Worm (Caenorhabditis elegans): Measurements from ENCODE around the gene slc-36.5.

slc-36.5 gene

DNA sequence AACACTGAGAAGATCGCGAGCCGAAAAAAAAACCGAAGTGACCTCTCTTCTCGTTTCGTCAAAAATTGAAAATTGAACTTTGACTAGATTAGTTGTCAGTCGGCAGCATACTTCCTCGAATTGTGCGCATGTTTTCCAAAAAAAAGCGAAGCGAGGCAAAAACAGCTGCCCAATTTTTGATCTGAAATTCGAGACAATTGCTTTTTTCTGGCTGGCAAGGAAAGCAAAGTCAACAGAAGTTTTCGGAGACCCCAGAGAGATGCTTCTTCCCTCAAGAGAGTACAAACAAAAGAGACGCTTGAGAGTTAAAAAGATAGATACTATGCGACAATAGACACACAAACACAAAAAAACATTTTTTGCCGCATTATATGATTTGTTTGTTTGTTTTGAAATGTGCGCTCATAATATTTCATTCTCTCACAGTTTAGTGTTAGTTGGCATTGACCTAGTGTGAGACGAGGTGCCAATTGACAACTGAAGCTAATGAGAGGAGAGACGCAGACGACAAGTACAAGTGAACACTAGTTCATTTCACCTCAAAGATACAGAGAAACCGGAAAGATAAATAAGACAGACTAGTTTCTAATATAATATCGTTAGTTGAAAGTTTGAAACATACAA is 40.8 kb downstream of the slc-36.5 start:
- no peak for TF ChIP-seq nhr-42 (GFP tag; IDR thresholded peaks at IDR 0.05)
- TF ChIP-seq ceh-44 (GFP tag; IDR thresholded peaks at IDR 0.05) = no peak
- no peak for TF ChIP-seq tag-97 (GFP tag; IDR thresholded peaks at IDR 0.05)
- peak in 1 of 2 experiments; percentile 19 for TF ChIP-seq lsy-2 (tag; optimal IDR thresholded peaks at IDR 0.05)
- no peak for TF ChIP-seq daf-12 (tag; optimal IDR thresholded peaks at IDR 0.05)
- no peak for TF ChIP-seq gei-8 (GFP tag; optimal IDR thresholded peaks at IDR 0.05)
- TF ChIP-seq nhr-28 (tag; optimal IDR thresholded peaks at IDR 0.05) = peak; percentile 35
- no peak for TF ChIP-seq saeg-2 (GFP tag; IDR thresholded peaks at IDR 0.05)
- TF ChIP-seq lin-39 (tag; optimal IDR thresholded peaks at IDR 0.05) = no peak
- TF ChIP-seq lin-38 (GFP tag; IDR thresholded peaks at IDR 0.05) = no peak
- TF ChIP-seq duxl-1 (tag; optimal IDR thresholded peaks at IDR 0.05; ENCODE audit: poor library complexity) = no peak
- no peak for TF ChIP-seq zip-2 (tag; optimal IDR thresholded peaks at IDR 0.05)
- no peak for TF ChIP-seq egl-27 (tag; optimal IDR thresholded peaks at IDR 0.05)
- TF ChIP-seq nhr-76 (tag; optimal IDR thresholded peaks at IDR 0.05) = no peak
- no peak for TF ChIP-seq nhr-11 (tag; optimal IDR thresholded peaks at IDR 0.05)
- TF ChIP-seq mep-1 (tag; optimal IDR thresholded peaks at IDR 0.05) = peak; percentile 17
- TF ChIP-seq mes-2 (tag; optimal IDR thresholded peaks at IDR 0.05; ENCODE audit: poor library complexity, severe bottlenecking) = peak; percentile 10
- no peak for TF ChIP-seq nhr-111 (GFP tag; optimal IDR thresholded peaks at IDR 0.05)
- TF ChIP-seq nhr-48 (tag; optimal IDR thresholded peaks at IDR 0.05) = no peak
- no peak for TF ChIP-seq D1046.2 (GFP tag; IDR thresholded peaks at IDR 0.05)
- TF ChIP-seq ces-1 (GFP tag; optimal IDR thresholded peaks at IDR 0.05) = no peak
- no peak for TF ChIP-seq lin-13 (GFP tag; optimal IDR thresholded peaks at IDR 0.05)
- TF ChIP-seq skn-1 (tag; optimal IDR thresholded peaks at IDR 0.05) = no peak
- peak in 1 of 2 experiments; percentile 31 for TF ChIP-seq daf-16 (GFP tag; optimal IDR thresholded peaks at IDR 0.05)
- TF ChIP-seq daf-16 (tag; optimal IDR thresholded peaks at IDR 0.05) = peak; percentile 51
- TF ChIP-seq F26F4.8 (GFP tag; conservative IDR thresholded peaks at IDR 0.05) = no peak
- TF ChIP-seq nhr-25 (tag; optimal IDR thresholded peaks at IDR 0.05; ENCODE audit: borderline replicate concordance, insufficient read depth) = no peak
- TF ChIP-seq zag-1 (tag; optimal IDR thresholded peaks at IDR 0.05) = no peak
- 0 out of 2 replicates have a peak, but pooled peaks have one; percentile 3 for TF ChIP-seq tra-1 (GFP tag; IDR thresholded peaks at IDR 0.05)
- no peak for TF ChIP-seq arid-1 (GFP tag; conservative IDR thresholded peaks at IDR 0.05)
- peak in 1 of 2 experiments; percentile 83 for TF ChIP-seq unc-62 (GFP tag; optimal IDR thresholded peaks at IDR 0.05 in 1 of 2)
- TF ChIP-seq unc-62 (tag; optimal IDR thresholded peaks at IDR 0.05) = no peak
- no peak for TF ChIP-seq daf-19 (GFP tag; conservative IDR thresholded peaks at IDR 0.05)
- TF ChIP-seq ceh-82 (tag; optimal IDR thresholded peaks at IDR 0.05) = no peak
- TF ChIP-seq pha-4 (GFP tag; IDR thresholded peaks at IDR 0.05) = peak; percentile 25; the same call in 1 of the 2 replicates
- TF ChIP-seq pha-4 (tag; optimal IDR thresholded peaks at IDR 0.05) = no peak
- no peak for TF ChIP-seq ama-1 (optimal IDR thresholded peaks at IDR 0.05)
- TF ChIP-seq dpl-1 (GFP tag; optimal IDR thresholded peaks at IDR 0.05) = no peak
- no peak for TF ChIP-seq unc-39 (tag; optimal IDR thresholded peaks at IDR 0.05)
- no peak for TF ChIP-seq ceh-28 (tag; optimal IDR thresholded peaks at IDR 0.05)
- TF ChIP-seq fkh-10 (GFP tag; optimal IDR thresholded peaks at IDR 0.05) = no peak
- no peak for TF ChIP-seq madf-5 (GFP tag; IDR thresholded peaks at IDR 0.05)
- TF ChIP-seq ctbp-1 (GFP tag; IDR thresholded peaks at IDR 0.05) = no peak
- TF ChIP-seq nhr-6 (tag; optimal IDR thresholded peaks at IDR 0.05) = peak; percentile 8
- TF ChIP-seq ceh-62 (tag; optimal IDR thresholded peaks at IDR 0.05) = no peak
- no peak for TF ChIP-seq Y75B8A.6 (GFP tag; IDR thresholded peaks at IDR 0.05)
- peak; percentile 94 for TF ChIP-seq aha-1 (tag)
- no peak for TF ChIP-seq spr-3 (GFP tag; optimal IDR thresholded peaks at IDR 0.05)
- no peak for TF ChIP-seq mxl-2 (GFP tag; conservative IDR thresholded peaks at IDR 0.05)
- no peak for TF ChIP-seq nhr-41 (GFP tag; IDR thresholded peaks at IDR 0.05)
- no peak for TF ChIP-seq hlh-30 (tag; optimal IDR thresholded peaks at IDR 0.05; ENCODE audit: insufficient read depth)
- no peak for TF ChIP-seq hlh-11 (tag; optimal IDR thresholded peaks at IDR 0.05)
